Worm (Caenorhabditis elegans) whole organism, late embryonic: ENCODE results near the gene lips-6.

Experiments
- F13H6.1 ChIP-seq: sonication (generic microtip); optimal IDR thresholded peaks from 2 replicates; lab custom pipeline; 2016; ENCODE audit warnings: missing genetic modification characterization, missing compliant biosample characterization
- T23F11.4 ChIP-seq: fragments of 200-800 bp; sonication (Bioruptor generic); optimal IDR thresholded peaks from 2 replicates; lab custom pipeline; 2018; ENCODE audit warnings: mild to moderate bottlenecking, missing genetic modification characterization, missing compliant biosample characterization
- ama-1 ChIP-seq: fragments of 150-350 bp; optimal IDR thresholded peaks from 2 replicates; lab custom pipeline; 2014
- ceh-30 ChIP-seq: fragments of 150-350 bp; optimal IDR thresholded peaks from 2 replicates; lab custom pipeline; 2014; ENCODE audit warnings: missing biosample characterization, missing genetic modification characterization
- dve-1 ChIP-seq: sonication (generic microtip); optimal IDR thresholded peaks from 2 replicates; lab custom pipeline; 2017; ENCODE audit warnings: antibody characterized with exemption, mild to moderate bottlenecking, missing genetic modification characterization, missing compliant biosample characterization
- hlh-15 ChIP-seq: sonication (generic microtip); optimal IDR thresholded peaks from 2 replicates; lab custom pipeline; 2016; ENCODE audit warnings: missing genetic modification characterization, missing compliant biosample characterization
- hlh-30 ChIP-seq: sonication (generic microtip); optimal IDR thresholded peaks from 2 replicates; lab custom pipeline; 2017; ENCODE audit warnings: antibody characterized with exemption, missing genetic modification characterization, missing compliant biosample characterization; ENCODE audit not compliant: insufficient read depth
- hlh-6 ChIP-seq: sonication (generic microtip); optimal IDR thresholded peaks from 2 replicates; lab custom pipeline; 2016; ENCODE audit warnings: missing genotype, missing genetic modification characterization, missing compliant biosample characterization
- nfya-1 ChIP-seq: sonication (generic microtip); optimal IDR thresholded peaks from 2 replicates; lab custom pipeline; 2017; ENCODE audit warnings: missing genetic modification characterization, mild to moderate bottlenecking, missing compliant biosample characterization, antibody characterized with exemption, moderate library complexity
- nhr-232 ChIP-seq: sonication (generic microtip); optimal IDR thresholded peaks from 2 replicates; lab custom pipeline; 2016; ENCODE audit warnings: missing genetic modification characterization, missing compliant biosample characterization
- pax-1 ChIP-seq: fragments of 150-350 bp; optimal IDR thresholded peaks from 2 replicates; lab custom pipeline; 2014; ENCODE audit warnings: missing biosample characterization, missing genetic modification characterization
- syd-9 ChIP-seq: sonication (generic microtip); optimal IDR thresholded peaks from 2 replicates; lab custom pipeline; 2016; ENCODE audit warnings: mild to moderate bottlenecking, missing genetic modification characterization, moderate library complexity, missing compliant biosample characterization
- unc-42 ChIP-seq: sonication (generic microtip); optimal IDR thresholded peaks from 2 replicates; lab custom pipeline; 2016; ENCODE audit warnings: missing genotype, missing genetic modification characterization, missing compliant biosample characterization

DNA sequence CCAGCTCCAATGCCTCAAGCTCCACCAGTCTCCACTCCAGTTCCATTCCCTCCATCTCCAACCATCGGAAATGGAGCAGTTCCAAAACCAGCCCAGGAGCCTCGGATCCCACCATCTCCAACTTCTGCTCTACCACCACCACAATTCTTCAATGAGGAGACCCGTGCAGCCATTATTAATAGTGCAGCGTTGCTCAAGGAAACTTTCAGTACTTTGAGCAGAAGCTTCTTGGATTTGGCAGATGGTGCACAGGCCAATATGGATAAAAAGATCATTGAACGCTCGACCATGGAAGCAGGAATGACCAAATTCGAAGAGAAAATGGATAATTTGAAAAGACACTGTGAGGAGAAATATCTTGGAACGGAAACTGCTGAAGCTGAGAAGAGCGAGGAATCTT lies 19.9 kb upstream of the lips-6 start:
- TF ChIP-seq pax-1 (tag; lab: Kevin White, UChicago) (no peak), nfya-1 (no peak), dve-1 (tag; lab: Kevin White, UChicago) (no peak), syd-9 (tag; lab: Kevin White, UChicago) (no peak), T23F11.4 (GFP tag; lab: Kevin White, UChicago) (no peak), ama-1 (lab: Kevin White, UChicago) (no peak), ceh-30 (tag; lab: Kevin White, UChicago) (no peak), hlh-15 (no peak), unc-42 (tag; lab: Kevin White, UChicago) (no peak), hlh-6 (tag; lab: Kevin White, UChicago) (no peak), hlh-30 (tag; lab: Kevin White, UChicago) (no peak), nhr-232 (no peak), F13H6.1 (no peak)
